Fruit fly (Drosophila melanogaster) whole organism, pupa: Measurements from ENCODE around the gene Syx13.

Experiments
- CG10348 ChIP-seq: fragments of 200-800 bp; sonication (Bioruptor generic); IDR thresholded peaks from 2 replicates; pipeline ENCODE4 v1.3.6; 2022; ENCODE audit warnings: missing biosample characterization, missing genetic modification characterization
- CG12605 ChIP-seq: fragments of 200-800 bp; sonication (Bioruptor generic); IDR thresholded peaks from 2 replicates; pipeline ENCODE4 v1.3.6; 2022; ENCODE audit warnings: missing biosample characterization, missing genetic modification characterization
- CG13204 ChIP-seq: fragments of 200-800 bp; sonication (Bioruptor generic); optimal IDR thresholded peaks from 2 replicates; lab custom pipeline; 2018; ENCODE audit warnings: missing biosample characterization, mild to moderate bottlenecking, missing genetic modification characterization, moderate library complexity
- CG14655 ChIP-seq: fragments of 200-800 bp; sonication (Bioruptor generic); optimal IDR thresholded peaks from 3 replicates; lab custom pipeline; 2017; ENCODE audit warnings: mild to moderate bottlenecking, missing biosample characterization, missing genetic modification reagents, missing genetic modification characterization
- CG15710 ChIP-seq: fragments of 200-800 bp; sonication (Bioruptor generic); optimal IDR thresholded peaks from 2 replicates; lab custom pipeline; 2018; ENCODE audit warnings: missing biosample characterization, mild to moderate bottlenecking, missing genetic modification characterization, moderate library complexity
- CG17806 ChIP-seq: fragments of 200-800 bp; sonication (Bioruptor generic); optimal IDR thresholded peaks from 2 replicates; lab custom pipeline; 2018; ENCODE audit warnings: missing biosample characterization, mild to moderate bottlenecking, missing genetic modification characterization, moderate library complexity
- CG32121 ChIP-seq: fragments of 200-800 bp; sonication (Bioruptor generic); IDR thresholded peaks from 2 replicates; pipeline ENCODE4 v1.3.6; 2022; ENCODE audit warnings: missing biosample characterization, missing genetic modification characterization
- CG34367 ChIP-seq: fragments of 200-800 bp; sonication (Bioruptor generic); optimal IDR thresholded peaks from 2 replicates; lab custom pipeline; 2018; ENCODE audit warnings: missing biosample characterization, mild to moderate bottlenecking, missing genetic modification characterization
- CG4496 ChIP-seq: fragments of 200-800 bp; sonication (Bioruptor generic); IDR thresholded peaks from 3 replicates; pipeline ENCODE4 v1.3.6; 2022; ENCODE audit warnings: missing biosample characterization, missing genetic modification characterization
- CG8159 ChIP-seq: fragments of 200-800 bp; sonication (Bioruptor generic); optimal IDR thresholded peaks from 3 replicates; lab custom pipeline; 2018; ENCODE audit warnings: missing biosample characterization, mild to moderate bottlenecking, missing genetic modification characterization, moderate library complexity
- CG8301 ChIP-seq: fragments of 200-800 bp; sonication (Bioruptor generic); optimal IDR thresholded peaks from 2 replicates; lab custom pipeline; 2018; ENCODE audit warnings: missing biosample characterization, mild to moderate bottlenecking, missing genetic modification characterization
- CG9948 ChIP-seq: fragments of 200-800 bp; sonication (Bioruptor generic); optimal IDR thresholded peaks from 2 replicates; lab custom pipeline; 2018; ENCODE audit warnings: missing biosample characterization, mild to moderate bottlenecking, missing genetic modification characterization, moderate library complexity
- D1 ChIP-seq: fragments of 200-800 bp; sonication (Bioruptor generic); optimal IDR thresholded peaks from 2 replicates; lab custom pipeline; 2018; ENCODE audit warnings: missing biosample characterization, mild to moderate bottlenecking, missing genetic modification characterization, moderate library complexity
- EcR ChIP-seq: fragments of 200-800 bp; sonication (Bioruptor generic); optimal IDR thresholded peaks from 3 replicates; lab custom pipeline; 2019; ENCODE audit warnings: missing biosample characterization, missing genetic modification characterization, mild to moderate bottlenecking, moderate library complexity, missing genetic modification reagents
- Ets98B ChIP-seq: fragments of 200-800 bp; sonication (Bioruptor generic); IDR thresholded peaks from 2 replicates; pipeline ENCODE4 v1.3.6; 2022; ENCODE audit warnings: missing biosample characterization, missing genetic modification characterization
- Pif1A ChIP-seq: fragments of 200-800 bp; sonication (Bioruptor generic); optimal IDR thresholded peaks from 3 replicates; lab custom pipeline; 2016; ENCODE audit warnings: missing biosample characterization, missing genetic modification characterization
- Pif1B ChIP-seq: fragments of 200-800 bp; sonication (Bioruptor generic); optimal IDR thresholded peaks from 3 replicates; lab custom pipeline; 2016; ENCODE audit warnings: missing biosample characterization, missing genetic modification characterization
- Snoo ChIP-seq: fragments of 200-800 bp; sonication (Bioruptor generic); optimal IDR thresholded peaks from 3 replicates; lab custom pipeline; 2017; ENCODE audit warnings: missing biosample characterization, mild to moderate bottlenecking, missing genetic modification characterization, inconsistent platforms
- fd96Ca ChIP-seq: fragments of 200-800 bp; sonication (Bioruptor generic); IDR thresholded peaks from 3 replicates; pipeline ENCODE4 v1.3.6; 2022; ENCODE audit warnings: missing biosample characterization, missing genetic modification characterization
- gl ChIP-seq: fragments of 200-800 bp; sonication (Bioruptor generic); optimal IDR thresholded peaks from 2 replicates; lab custom pipeline; 2018; ENCODE audit warnings: missing biosample characterization, mild to moderate bottlenecking, missing genetic modification characterization
- rn ChIP-seq: fragments of 200-800 bp; sonication (Bioruptor generic); IDR thresholded peaks from 2 replicates; pipeline ENCODE4 v1.3.6; 2022; ENCODE audit warnings: missing biosample characterization, missing genetic modification characterization

Gene Syx13

dm6 chr3L:13046758-13047157, 2.5 kb downstream of the Syx13 start, which contains the start of gene CG11279:
Gene CG11279, plus strand, starts transcription at chr3L:13046977.
- TF ChIP-seq CG17806 (tag; lab: Kevin White, UChicago), result no peak
- no peak for TF ChIP-seq Pif1B

- TF ChIP-seq CG15710 (tag; lab: Kevin White, UChicago) (peak; percentile 20), CG12605 (GFP tag; lab: Robert Waterston, UW) (no peak), Ets98B (no peak), CG9948 (tag; lab: Kevin White, UChicago) (peak; percentile 57), CG13204 (peak; percentile 4), CG34367 (tag; lab: Kevin White, UChicago) (no peak), CG32121 (no peak), fd96Ca (GFP tag; lab: Robert Waterston, UW) (no peak), CG17806 (tag; lab: Kevin White, UChicago) (peak; percentile 38), gl (tag; lab: Kevin White, UChicago) (no peak), CG14655 (GFP tag; lab: Kevin White, UChicago) (no peak), Snoo (no peak), rn (no peak), Pif1B (peak; percentile 36), D1 (tag; lab: Kevin White, UChicago) (no peak), CG8159 (peak; percentile 63), Pif1A (GFP tag; lab: Kevin White, UChicago) (peak; percentile 52), EcR (GFP tag; lab: Kevin White, UChicago) (peak; percentile 16), CG10348 (GFP tag; lab: Robert Waterston, UW) (no peak), CG8301 (tag; lab: Kevin White, UChicago) (peak; percentile 40)
Measured at dm6 chr3L:13049671-13050070, 5.4 kb downstream of the Syx13 start.

dm6 chr3L:13050675-13051202, 6.5 kb downstream of the Syx13 start:
- TF ChIP-seq CG34367 (tag; lab: Kevin White, UChicago) (no peak), CG4496 (GFP tag; lab: Robert Waterston, UW) (no peak), CG13204 (no peak), CG32121 (no peak), CG14655 (GFP tag; lab: Kevin White, UChicago) (no peak), CG12605 (GFP tag; lab: Robert Waterston, UW) (no peak), CG8159 (no peak), rn (no peak), CG17806 (tag; lab: Kevin White, UChicago) (no peak), Ets98B (no peak), CG9948 (tag; lab: Kevin White, UChicago) (no peak), CG8301 (tag; lab: Kevin White, UChicago) (no peak), CG10348 (GFP tag; lab: Robert Waterston, UW) (no peak)

- TF ChIP-seq CG15710 (tag; lab: Kevin White, UChicago) (no peak), CG4496 (GFP tag; lab: Robert Waterston, UW) (no peak), gl (tag; lab: Kevin White, UChicago) (no peak), Ets98B (no peak), Pif1A (GFP tag; lab: Kevin White, UChicago) (no peak), CG12605 (GFP tag; lab: Robert Waterston, UW) (no peak), Snoo (no peak), CG8301 (tag; lab: Kevin White, UChicago) (no peak), D1 (tag; lab: Kevin White, UChicago) (no peak), EcR (GFP tag; lab: Kevin White, UChicago) (no peak), CG9948 (tag; lab: Kevin White, UChicago) (no peak), fd96Ca (GFP tag; lab: Robert Waterston, UW) (no peak), rn (no peak), CG10348 (GFP tag; lab: Robert Waterston, UW) (no peak), Pif1B (no peak)
- TF ChIP-seq, all 21 proteins: peak for 0
Measured at dm6 chr3L:13058429-13058828, 14.2 kb downstream of the Syx13 start.

dm6 chr3L:13061322-13061809, 17.1 kb downstream of the Syx13 start, which contains the start of the genes CG14115 and CG34428:
Gene CG14115, minus strand, starts transcription at chr3L:13061422.
Gene CG34428, plus strand, starts transcription at chr3L:13061759.
- no peak for TF ChIP-seq CG8159

dm6 chr3L:13062746-13063145, 18.5 kb downstream of the Syx13 start, which contains the start of gene CG34429:
Gene CG34429, plus strand, starts transcription at chr3L:13063046.
- TF ChIP-seq CG12605 (GFP tag; lab: Robert Waterston, UW) (no peak), rn (no peak), gl (tag; lab: Kevin White, UChicago) (no peak), CG8159 (no peak), CG9948 (tag; lab: Kevin White, UChicago) (no peak), CG8301 (tag; lab: Kevin White, UChicago) (no peak), CG10348 (GFP tag; lab: Robert Waterston, UW) (no peak), Pif1A (GFP tag; lab: Kevin White, UChicago) (no peak), CG15710 (tag; lab: Kevin White, UChicago) (no peak)

dm6 chr3L:13064346-13064745, 20.1 kb downstream of the Syx13 start:
- no peak for TF ChIP-seq CG17806 (tag; lab: Kevin White, UChicago)
